Comparison of ENCODE assay signal across 5 fruit fly cellular contexts in genomic region chr3L:13928769-13929594, dm6.
TF ChIP-seq lines count a peak whose summit lies in the region.

Gene CG8833 (minus strand): TSS chr3L:13929000.
Gene DCTN1-p150 (plus strand): TSS chr3L:13929387.

- TF ChIP-seq CTCF in whole organism, embryonic (GFP tag; optimal IDR thresholded peaks at IDR 0.05; lab: Kevin White, UChicago): no peak

TF ChIP-seq in whole organism, adult, 20 proteins besides CTCF, POLR2A, EP300 and RAD21:
- TF ChIP-seq Clk (GFP tag; optimal IDR thresholded peaks at IDR 0.05; lab: Kevin White, UChicago): no peak
- TF ChIP-seq kay (GFP tag; lab: Kevin White, UChicago; ENCODE audit: borderline replicate concordance): peak; percentile 75
- TF ChIP-seq cic (GFP tag; optimal IDR thresholded peaks at IDR 0.05; lab: Kevin White, UChicago): no peak
- TF ChIP-seq tj (GFP tag; optimal IDR thresholded peaks at IDR 0.05; lab: Kevin White, UChicago): peak; percentile 25
- peak; percentile 54 for TF ChIP-seq toe (GFP tag; optimal IDR thresholded peaks at IDR 0.05; lab: Kevin White, UChicago)
- TF ChIP-seq Hr96 (GFP tag; optimal IDR thresholded peaks at IDR 0.05; lab: Kevin White, UChicago): peak; percentile 19
- TF ChIP-seq CG14711 (tag; optimal IDR thresholded peaks at IDR 0.05; lab: Kevin White, UChicago): peak; percentile 20
- TF ChIP-seq Crg-1 (GFP tag; optimal IDR thresholded peaks at IDR 0.05; lab: Kevin White, UChicago): no peak
- peak; percentile 25 for TF ChIP-seq CG7101 (tag; optimal IDR thresholded peaks at IDR 0.05; lab: Kevin White, UChicago)
- TF ChIP-seq pad (GFP tag; optimal IDR thresholded peaks at IDR 0.05; lab: Kevin White, UChicago): peak; percentile 6
- TF ChIP-seq CG7045 (GFP tag; optimal IDR thresholded peaks at IDR 0.05; lab: Kevin White, UChicago): peak; percentile 22
- TF ChIP-seq CG11617 (GFP tag; optimal IDR thresholded peaks at IDR 0.05; lab: Kevin White, UChicago): peak; percentile 7
- peak; percentile 46 for TF ChIP-seq CG1620 (GFP tag; optimal IDR thresholded peaks at IDR 0.05; lab: Kevin White, UChicago)
- no peak for TF ChIP-seq Mnt (GFP tag; optimal IDR thresholded peaks at IDR 0.05; lab: Kevin White, UChicago)
- no peak for TF ChIP-seq CG5204 (GFP tag; optimal IDR thresholded peaks at IDR 0.05; lab: Kevin White, UChicago)

TF ChIP-seq in whole organism, embryonic, 481 proteins besides CTCF, POLR2A, EP300 and RAD21 (continues in another document):
- peak; percentile 39 for TF ChIP-seq pzg (GFP tag; optimal IDR thresholded peaks at IDR 0.05; lab: Kevin White, UChicago)
- no peak for TF ChIP-seq eve (GFP tag; optimal IDR thresholded peaks at IDR 0.05; lab: Kevin White, UChicago)
- no peak for TF ChIP-seq Vsx1 (GFP tag; optimal IDR thresholded peaks at IDR 0.05; lab: Kevin White, UChicago)
- 0 out of 3 replicates have a peak, but pooled peaks have one; percentile 18 for TF ChIP-seq ken (GFP tag; IDR thresholded peaks at IDR 0.05; lab: Robert Waterston, UW)
- peak; percentile 48 for TF ChIP-seq ind (GFP tag; optimal IDR thresholded peaks at IDR 0.05; lab: Kevin White, UChicago)
- peak; percentile 53 for TF ChIP-seq CG4820 (GFP tag; optimal IDR thresholded peaks at IDR 0.05; lab: Kevin White, UChicago)
- no peak for TF ChIP-seq ara (GFP tag; IDR thresholded peaks at IDR 0.05; lab: Robert Waterston, UW)
- TF ChIP-seq CG15601 (tag; optimal IDR thresholded peaks at IDR 0.05; lab: Kevin White, UChicago): peak; percentile 13
- peak; percentile 6 for TF ChIP-seq CG3281 (GFP tag; optimal IDR thresholded peaks at IDR 0.05; lab: Kevin White, UChicago)
- peak; percentile 58 for TF ChIP-seq mam (GFP tag; optimal IDR thresholded peaks at IDR 0.05; lab: Kevin White, UChicago)
- no peak for TF ChIP-seq NC2α (GFP tag; optimal IDR thresholded peaks at IDR 0.05; lab: Kevin White, UChicago)
- no peak for TF ChIP-seq gem (tag; optimal IDR thresholded peaks at IDR 0.05; lab: Kevin White, UChicago)
- no peak for TF ChIP-seq ro (GFP tag; IDR thresholded peaks at IDR 0.05; lab: Robert Waterston, UW)
- no peak for TF ChIP-seq CG4707 (GFP tag; optimal IDR thresholded peaks at IDR 0.05; lab: Kevin White, UChicago)
- peak; percentile 51; the same call in 1 of the 2 replicates for TF ChIP-seq CG14014 (GFP tag; IDR thresholded peaks at IDR 0.05; lab: Robert Waterston, UW)
- TF ChIP-seq Optix (GFP tag; IDR thresholded peaks at IDR 0.05; lab: Robert Waterston, UW): no peak
- TF ChIP-seq CG13296 (GFP tag; optimal IDR thresholded peaks at IDR 0.05; lab: Kevin White, UChicago): no peak
- TF ChIP-seq sens (GFP tag; lab: Kevin White, UChicago): peak; percentile 90
- no peak for TF ChIP-seq nerfin-1 (tag; optimal IDR thresholded peaks at IDR 0.05; lab: Kevin White, UChicago)
- peak; percentile 39 for TF ChIP-seq Antp (GFP tag; optimal IDR thresholded peaks at IDR 0.05; lab: Kevin White, UChicago)

TF ChIP-seq in whole organism, prepupa, 60 proteins besides CTCF, POLR2A, EP300 and RAD21 (continues in another document):
- TF ChIP-seq Hr38 (GFP tag; optimal IDR thresholded peaks at IDR 0.05; lab: Kevin White, UChicago) (no peak), CG6808 (GFP tag; optimal IDR thresholded peaks at IDR 0.05; lab: Kevin White, UChicago) (no peak), Sox14 (GFP tag; optimal IDR thresholded peaks at IDR 0.05; lab: Kevin White, UChicago) (no peak), eg (GFP tag; IDR thresholded peaks at IDR 0.05; lab: Robert Waterston, UW) (0 out of 3 replicates have a peak, but pooled peaks have one; percentile 38), CG34406 (GFP tag; optimal IDR thresholded peaks at IDR 0.05; lab: Kevin White, UChicago) (no peak), lz (GFP tag; optimal IDR thresholded peaks at IDR 0.05; lab: Kevin White, UChicago) (peak; percentile 29), pdm3 (GFP tag; optimal IDR thresholded peaks at IDR 0.05; lab: Kevin White, UChicago) (no peak), CG3032 (tag; optimal IDR thresholded peaks at IDR 0.05; lab: Kevin White, UChicago) (peak; percentile 32), CG6854 (GFP tag; optimal IDR thresholded peaks at IDR 0.05; lab: Kevin White, UChicago) (no peak), CG11294 (GFP tag; IDR thresholded peaks at IDR 0.05; lab: Robert Waterston, UW) (no peak), CG6792 (GFP tag; optimal IDR thresholded peaks at IDR 0.05; lab: Kevin White, UChicago) (no peak), Sox15 (GFP tag; optimal IDR thresholded peaks at IDR 0.05; lab: Kevin White, UChicago) (peak; percentile 15), Eip75B (GFP tag; optimal IDR thresholded peaks at IDR 0.05; lab: Kevin White, UChicago) (no peak), CG9139 (GFP tag; optimal IDR thresholded peaks at IDR 0.05; lab: Kevin White, UChicago) (no peak), CG3919 (GFP tag; optimal IDR thresholded peaks at IDR 0.05; lab: Kevin White, UChicago) (no peak), Eip78C (GFP tag; lab: Kevin White, UChicago) (no peak), CG31627 (GFP tag; optimal IDR thresholded peaks at IDR 0.05; lab: Kevin White, UChicago) (peak; percentile 60), CG10669 (GFP tag; optimal IDR thresholded peaks at IDR 0.05; lab: Kevin White, UChicago) (no peak), Ets96B (tag; optimal IDR thresholded peaks at IDR 0.05; lab: Kevin White, UChicago) (peak; percentile 9), topi (GFP tag; optimal IDR thresholded peaks at IDR 0.05; lab: Kevin White, UChicago) (no peak), CG4318 (GFP tag; optimal IDR thresholded peaks at IDR 0.05; lab: Kevin White, UChicago) (no peak)

TF ChIP-seq in whole organism, pupa, 21 proteins besides CTCF, POLR2A, EP300 and RAD21:
- TF ChIP-seq Ets98B (GFP tag; IDR thresholded peaks at IDR 0.05; lab: Robert Waterston, UW) (no peak), CG15710 (tag; optimal IDR thresholded peaks at IDR 0.05; lab: Kevin White, UChicago) (peak; percentile 30), Snoo (tag; optimal IDR thresholded peaks at IDR 0.05; lab: Kevin White, UChicago) (peak; percentile 19)

TF ChIP-seq in whole organism, wandering third instar larva, 38 proteins besides CTCF, POLR2A, EP300 and RAD21:
- TF ChIP-seq dsf (GFP tag; optimal IDR thresholded peaks at IDR 0.05; lab: Kevin White, UChicago; ENCODE audit: borderline replicate concordance) (no peak), Jra (GFP tag; optimal IDR thresholded peaks at IDR 0.05; lab: Kevin White, UChicago) (no peak), Hr78 (GFP tag; optimal IDR thresholded peaks at IDR 0.05; lab: Kevin White, UChicago) (no peak), woc (GFP tag; optimal IDR thresholded peaks at IDR 0.05; lab: Kevin White, UChicago) (peak; percentile 51), Dif (GFP tag; optimal IDR thresholded peaks at IDR 0.05; lab: Kevin White, UChicago; ENCODE audit: partially characterized antibody) (no peak), Abd-B (GFP tag; optimal IDR thresholded peaks at IDR 0.05; lab: Kevin White, UChicago) (no peak), psq (GFP tag; optimal IDR thresholded peaks at IDR 0.05; lab: Kevin White, UChicago) (peak; percentile 43), CG9705 (GFP tag; optimal IDR thresholded peaks at IDR 0.05; lab: Kevin White, UChicago) (peak; percentile 2), h (GFP tag; optimal IDR thresholded peaks at IDR 0.05; lab: Kevin White, UChicago) (no peak), tai (GFP tag; optimal IDR thresholded peaks at IDR 0.05; lab: Kevin White, UChicago) (no peak), foxo (GFP tag; optimal IDR thresholded peaks at IDR 0.05; lab: Kevin White, UChicago) (no peak), fru (GFP tag; optimal IDR thresholded peaks at IDR 0.05; lab: Kevin White, UChicago) (no peak), dl (GFP tag; optimal IDR thresholded peaks at IDR 0.05; lab: Kevin White, UChicago; ENCODE audit: insufficient read depth in 1 of 2, partially characterized antibody in 2 of 2) (no peak), rgr (GFP tag; optimal IDR thresholded peaks at IDR 0.05; lab: Kevin White, UChicago) (no peak), Myc (optimal IDR thresholded peaks at IDR 0.05; lab: Kevin White, UChicago) (peak; percentile 8), Sp1 (GFP tag; optimal IDR thresholded peaks at IDR 0.05; lab: Kevin White, UChicago) (no peak), CrebA (GFP tag; optimal IDR thresholded peaks at IDR 0.05; lab: Kevin White, UChicago; ENCODE audit: borderline replicate concordance) (no peak), Mio (GFP tag; optimal IDR thresholded peaks at IDR 0.05; lab: Kevin White, UChicago) (no peak), OdsH (GFP tag; optimal IDR thresholded peaks at IDR 0.05; lab: Kevin White, UChicago) (no peak), lola (GFP tag; optimal IDR thresholded peaks at IDR 0.05; lab: Kevin White, UChicago) (no peak), Dfd (GFP tag; optimal IDR thresholded peaks at IDR 0.05; lab: Kevin White, UChicago) (no peak), ey (GFP tag; optimal IDR thresholded peaks at IDR 0.05; lab: Kevin White, UChicago) (peak; percentile 27), pan (optimal IDR thresholded peaks at IDR 0.05; lab: Kevin White, UChicago) (no peak), HLH106 (tag; optimal IDR thresholded peaks at IDR 0.05; lab: Kevin White, UChicago) (peak; percentile 35), Hr83 (GFP tag; optimal IDR thresholded peaks at IDR 0.05; lab: Kevin White, UChicago; ENCODE audit: poor library complexity, severe bottlenecking) (peak; percentile 62), sage (GFP tag; optimal IDR thresholded peaks at IDR 0.05; lab: Kevin White, UChicago) (no peak)
